Worm (Caenorhabditis elegans) whole organism, young adult: ENCODE data around the gene T01G5.8.

Experiments
- B0261.1 ChIP-seq: sonication (generic microtip); optimal IDR thresholded peaks from 2 replicates; lab custom pipeline; 2016; ENCODE audit warnings: mild to moderate bottlenecking, missing genetic modification characterization, moderate library complexity, missing compliant biosample characterization
- D2030.7 ChIP-seq: fragments of 200-800 bp; sonication (Bioruptor generic); IDR thresholded peaks from 2 replicates; pipeline ENCODE4 v1.3.6; 2022; ENCODE audit warnings: missing genetic modification reagents, missing genetic modification characterization, missing compliant biosample characterization
- F22D6.2 ChIP-seq: sonication (generic microtip); optimal IDR thresholded peaks from 2 replicates; lab custom pipeline; 2016; ENCODE audit warnings: mild to moderate bottlenecking, missing genetic modification characterization, missing compliant biosample characterization
- F23B12.7 ChIP-seq: sonication (generic microtip); optimal IDR thresholded peaks from 2 replicates; lab custom pipeline; 2017; ENCODE audit warnings: missing genetic modification characterization, mild to moderate bottlenecking, missing compliant biosample characterization, antibody characterized with exemption, moderate library complexity; ENCODE audit not compliant: insufficient read depth
- F52B5.7 ChIP-seq: sonication (generic microtip); optimal IDR thresholded peaks from 2 replicates; lab custom pipeline; 2016; ENCODE audit warnings: mild to moderate bottlenecking, missing genetic modification characterization, missing compliant biosample characterization
- T26A5.8 ChIP-seq: sonication (generic microtip); optimal IDR thresholded peaks from 2 replicates; lab custom pipeline; 2016; ENCODE audit warnings: missing genetic modification characterization, missing compliant biosample characterization
- Y79H2A.3 ChIP-seq: fragments of 200-800 bp; sonication (Bioruptor generic); conservative IDR thresholded peaks from 2 replicates; pipeline ENCODE4 v1.3.6; 2022; ENCODE audit warnings: missing genetic modification reagents, missing genetic modification characterization, missing compliant biosample characterization
- Y95B8A.8 ChIP-seq: fragments of 200-800 bp; sonication (Bioruptor generic); IDR thresholded peaks from 2 replicates; pipeline ENCODE4 v1.3.6; 2022; ENCODE audit warnings: missing genetic modification reagents, missing genetic modification characterization, missing compliant biosample characterization
- ZK185.1 ChIP-seq: sonication (generic microtip); optimal IDR thresholded peaks from 2 replicates; lab custom pipeline; 2016; ENCODE audit warnings: mild to moderate bottlenecking, missing genetic modification characterization, missing compliant biosample characterization; ENCODE audit not compliant: poor library complexity, severe bottlenecking
- akir-1 ChIP-seq: fragments of 200-800 bp; sonication (Bioruptor generic); optimal IDR thresholded peaks from 2 replicates; lab custom pipeline; 2018; ENCODE audit warnings: mild to moderate bottlenecking, missing genetic modification characterization, moderate library complexity, missing compliant biosample characterization
- aptf-2 ChIP-seq: fragments of 200-800 bp; sonication (Bioruptor generic); conservative IDR thresholded peaks from 2 replicates; pipeline ENCODE4 v1.3.6; 2022; ENCODE audit warnings: missing genetic modification reagents, missing genetic modification characterization, missing compliant biosample characterization
- atf-7 ChIP-seq: sonication (generic microtip); optimal IDR thresholded peaks from 2 replicates; lab custom pipeline; 2017; ENCODE audit warnings: mild to moderate bottlenecking, missing genetic modification characterization, missing compliant biosample characterization
- attf-5 ChIP-seq: fragments of 200-800 bp; sonication (Bioruptor generic); optimal IDR thresholded peaks from 2 replicates; lab custom pipeline; 2018; ENCODE audit warnings: mild to moderate bottlenecking, missing genetic modification characterization, missing compliant biosample characterization
- attf-6 ChIP-seq: fragments of 200-800 bp; sonication (Bioruptor generic); IDR thresholded peaks from 2 replicates; pipeline ENCODE4 v1.3.6; 2022; ENCODE audit warnings: missing genetic modification reagents, missing genetic modification characterization, missing compliant biosample characterization
- cebp-1 ChIP-seq, 2 experiments: fragments of 200-800 bp in 1 of 2; sonication (Bioruptor generic) in 1 of 2; sonication (generic microtip) in 1 of 2; IDR thresholded peaks in 1 of 2; optimal IDR thresholded peaks in 1 of 2; 2 replicates each; pipeline versions ENCODE4 v1.3.6 to Lab custom; 2017 to 2022; ENCODE audit warnings: missing compliant biosample characterization in 2 of 2, missing genetic modification characterization in 2 of 2, mild to moderate bottlenecking in 1 of 2, missing genetic modification reagents in 1 of 2, moderate library complexity in 1 of 2
- ceh-100 ChIP-seq: fragments of 200-800 bp; sonication (Bioruptor generic); IDR thresholded peaks from 2 replicates; pipeline ENCODE4 v1.3.6; 2022; ENCODE audit warnings: missing genetic modification reagents, missing genetic modification characterization, missing compliant biosample characterization
- chd-7 ChIP-seq: sonication (generic microtip); optimal IDR thresholded peaks from 2 replicates; lab custom pipeline; 2016; ENCODE audit warnings: mild to moderate bottlenecking, missing genetic modification characterization, moderate library complexity, missing compliant biosample characterization
- die-1 ChIP-seq: sonication (generic microtip); optimal IDR thresholded peaks from 2 replicates; lab custom pipeline; 2016; ENCODE audit warnings: missing genotype, mild to moderate bottlenecking, missing genetic modification characterization, missing compliant biosample characterization
- dox-1 ChIP-seq: fragments of 200-800 bp; sonication (Bioruptor generic); IDR thresholded peaks from 2 replicates; pipeline ENCODE4 v1.3.6; 2022; ENCODE audit warnings: missing genetic modification reagents, missing genetic modification characterization, missing compliant biosample characterization
- gei-17 ChIP-seq: fragments of 200-800 bp; sonication (Bioruptor generic); optimal IDR thresholded peaks from 2 replicates; lab custom pipeline; 2018; ENCODE audit warnings: mild to moderate bottlenecking, missing genetic modification characterization, missing compliant biosample characterization
- him-1 ChIP-seq: sonication (generic microtip); optimal IDR thresholded peaks from 2 replicates; lab custom pipeline; 2016; ENCODE audit warnings: missing genotype, missing genetic modification reagents, missing genetic modification characterization, missing compliant biosample characterization
- hlh-12 ChIP-seq: sonication (generic microtip); optimal IDR thresholded peaks from 2 replicates; lab custom pipeline; 2016; ENCODE audit warnings: missing genetic modification characterization, missing compliant biosample characterization
- hmg-1.2 ChIP-seq: fragments of 200-800 bp; sonication (Bioruptor generic); IDR thresholded peaks from 2 replicates; pipeline ENCODE4 v1.3.6; 2022; ENCODE audit warnings: missing genetic modification reagents, missing genetic modification characterization, missing compliant biosample characterization
- lin-26 ChIP-seq: fragments of 200-800 bp; sonication (Bioruptor generic); IDR thresholded peaks from 2 replicates; pipeline ENCODE4 v1.3.6; 2022; ENCODE audit warnings: missing genetic modification reagents, missing genetic modification characterization, missing compliant biosample characterization
- lsy-27 ChIP-seq: sonication (generic microtip); optimal IDR thresholded peaks from 2 replicates; lab custom pipeline; 2017; ENCODE audit warnings: missing genetic modification characterization, mild to moderate bottlenecking, missing compliant biosample characterization, antibody characterized with exemption, missing genotype, borderline replicate concordance; ENCODE audit not compliant: insufficient read depth
- madf-6 ChIP-seq: fragments of 200-800 bp; sonication (Bioruptor generic); IDR thresholded peaks from 2 replicates; pipeline ENCODE4 v1.3.6; 2022; ENCODE audit warnings: missing genetic modification reagents, missing genetic modification characterization, missing compliant biosample characterization
- nhr-80 ChIP-seq: sonication (generic microtip); optimal IDR thresholded peaks from 2 replicates; lab custom pipeline; 2016; ENCODE audit warnings: missing genetic modification characterization, missing compliant biosample characterization
- nhr-90 ChIP-seq: sonication (generic microtip); optimal IDR thresholded peaks from 2 replicates; lab custom pipeline; 2016; ENCODE audit warnings: missing genotype, mild to moderate bottlenecking, missing genetic modification characterization, missing compliant biosample characterization
- pbrm-1 ChIP-seq: fragments of 200-800 bp; sonication (Bioruptor generic); IDR thresholded peaks from 2 replicates; pipeline ENCODE4 v1.3.6; 2022; ENCODE audit warnings: missing genetic modification reagents, missing genetic modification characterization, missing compliant biosample characterization
- rpc-1 ChIP-seq, 2 experiments: fragments of 150-350 bp in 1 of 2; sonication (generic microtip) in 1 of 2; optimal IDR thresholded peaks; 2 replicates each; lab custom pipeline; 2014 to 2018; ENCODE audit warnings: missing biosample characterization in 1 of 2, missing genetic modification characterization in 1 of 2, missing genetic modification reagents in 1 of 2, missing genotype in 1 of 2
- sdz-38 ChIP-seq: sonication (generic microtip); optimal IDR thresholded peaks from 2 replicates; lab custom pipeline; 2016; ENCODE audit warnings: missing genotype, missing genetic modification characterization, missing compliant biosample characterization
- snpc-1.1 ChIP-seq: sonication (generic microtip); optimal IDR thresholded peaks from 2 replicates; lab custom pipeline; 2017; ENCODE audit warnings: missing genetic modification characterization, mild to moderate bottlenecking, missing compliant biosample characterization, antibody characterized with exemption, moderate library complexity, missing genotype, missing genetic modification reagents; ENCODE audit not compliant: insufficient read depth
- tbp1 ChIP-seq: fragments of 200-800 bp; sonication (Bioruptor generic); optimal IDR thresholded peaks from 2 replicates; lab custom pipeline; 2018; ENCODE audit warnings: mild to moderate bottlenecking, missing genetic modification characterization, missing compliant biosample characterization
- unc-130 ChIP-seq: sonication (generic microtip); optimal IDR thresholded peaks from 2 replicates; lab custom pipeline; 2016; ENCODE audit warnings: missing genetic modification reagents, missing genetic modification characterization, missing compliant biosample characterization
- ztf-18 ChIP-seq: sonication (generic microtip); optimal IDR thresholded peaks from 2 replicates; lab custom pipeline; 2016; ENCODE audit warnings: missing genotype, mild to moderate bottlenecking, missing genetic modification characterization, missing compliant biosample characterization
- ztf-28 ChIP-seq: fragments of 200-800 bp; sonication (Bioruptor generic); IDR thresholded peaks from 2 replicates; pipeline ENCODE4 v1.3.6; 2022; ENCODE audit warnings: missing genetic modification reagents, missing genetic modification characterization, missing compliant biosample characterization

The T01G5.8 gene

DNA sequence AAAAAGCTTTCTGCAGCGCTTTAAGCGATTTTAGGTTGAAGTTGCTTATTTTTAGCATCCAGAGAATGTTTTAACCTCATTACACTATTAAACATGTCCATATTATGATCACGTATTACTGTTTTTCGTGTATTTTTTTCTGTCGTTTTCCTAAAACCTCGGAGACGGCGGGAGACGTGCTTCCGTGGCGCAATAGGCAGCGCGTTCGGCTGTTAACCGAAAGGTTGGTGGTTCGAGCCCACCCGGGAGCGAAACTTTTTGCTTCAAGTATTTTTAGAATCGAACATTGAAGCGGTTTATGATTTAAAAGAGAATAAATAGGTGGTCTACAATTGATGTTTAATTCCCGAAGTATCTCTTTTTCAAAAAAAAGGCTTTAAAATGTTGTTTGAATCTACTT lies 40.4 kb downstream of the T01G5.8 start:
- TF ChIP-seq B0261.1 (tag; lab: Kevin White, UChicago) (peak; percentile 78), snpc-1.1 (peak; percentile 17), atf-7 (tag; lab: Kevin White, UChicago) (no peak), cebp-1 (GFP tag; IDR thresholded peaks at IDR 0.05; lab: Robert Waterston, UW) (no peak), cebp-1 (tag; optimal IDR thresholded peaks at IDR 0.05; lab: Kevin White, UChicago) (no peak), Y79H2A.3 (GFP tag; lab: Robert Waterston, UW) (no peak), tbp1 (GFP tag; lab: Kevin White, UChicago) (peak; percentile 87), ZK185.1 (tag; lab: Kevin White, UChicago) (no peak), dox-1 (no peak), unc-130 (GFP tag; lab: Kevin White, UChicago) (no peak), F23B12.7 (tag; lab: Kevin White, UChicago) (peak; percentile 77), ztf-18 (tag; lab: Kevin White, UChicago) (no peak), rpc-1 (optimal IDR thresholded peaks at IDR 0.05; lab: Kevin White, UChicago) (peak; percentile 55), rpc-1 (tag; optimal IDR thresholded peaks at IDR 0.05; lab: Kevin White, UChicago) (peak; percentile 79), nhr-90 (tag; lab: Kevin White, UChicago) (peak; percentile 17), die-1 (tag; lab: Kevin White, UChicago) (peak; percentile 41), hmg-1.2 (GFP tag; lab: Robert Waterston, UW) (peak; percentile 62; the same call in 1 of the 2 replicates), ceh-100 (GFP tag; lab: Robert Waterston, UW) (peak; percentile 25; the same call in 1 of the 2 replicates), gei-17 (no peak), him-1 (tag; lab: Kevin White, UChicago) (peak; percentile 78), D2030.7 (peak; percentile 75), lsy-27 (tag; lab: Kevin White, UChicago) (peak; percentile 2), attf-5 (GFP tag; lab: Kevin White, UChicago) (peak; percentile 38), akir-1 (GFP tag; lab: Kevin White, UChicago) (no peak), pbrm-1 (GFP tag; lab: Robert Waterston, UW) (peak; percentile 68; the same call in 1 of the 2 replicates), ztf-28 (0 out of 2 replicates have a peak, but pooled peaks have one; percentile 53)
- TF ChIP-seq, all 124 proteins: peak for 15

DNA sequence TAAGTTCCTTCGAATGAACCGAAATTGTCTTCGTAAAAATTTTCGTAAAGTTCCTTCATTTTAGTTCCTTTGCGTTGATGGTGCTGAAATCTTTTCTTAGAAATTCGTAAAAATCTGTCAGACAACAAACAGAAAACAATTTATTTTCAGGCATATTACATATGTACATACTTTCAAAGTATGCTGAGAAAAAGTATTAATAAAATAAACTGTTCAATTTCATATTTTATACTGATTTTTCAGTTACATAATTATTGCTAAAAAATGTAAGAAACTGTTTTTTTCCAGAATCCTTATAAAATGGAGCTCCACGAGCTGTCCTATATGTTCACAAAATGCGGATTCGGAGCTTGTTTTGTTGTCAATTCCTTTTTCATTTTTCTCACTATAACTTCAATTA lies 42.6 kb downstream of the T01G5.8 start, which contains the start of gene str-45:
Gene str-45, plus strand, starts transcription at position 301 of the 400 bp plus-strand sequence.
- no peak for TF ChIP-seq madf-6

DNA sequence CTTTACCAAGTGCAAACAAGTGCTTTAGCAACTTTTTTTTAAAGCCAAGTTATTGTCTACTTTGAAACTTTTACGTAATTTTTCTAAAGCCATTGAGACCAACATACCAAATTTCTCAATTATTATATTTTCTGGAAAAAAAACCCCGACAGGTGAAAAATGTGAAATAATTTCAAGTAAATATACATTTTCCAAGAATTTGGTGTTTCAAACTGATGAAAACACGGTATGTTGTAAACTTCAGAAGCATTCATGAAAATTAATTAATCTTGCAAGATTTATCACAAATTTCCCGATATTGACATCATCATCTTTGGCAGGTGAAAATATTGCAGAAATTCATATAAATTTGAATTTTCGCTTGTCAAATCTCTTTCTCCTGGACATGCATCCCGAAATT lies 46.6 kb downstream of the T01G5.8 start, which contains the start of gene srz-11:
Gene srz-11, plus strand, starts transcription at position 386 of the 400 bp plus-strand sequence.
- TF ChIP-seq T26A5.8 (tag; lab: Kevin White, UChicago) (no peak), rpc-1 (optimal IDR thresholded peaks at IDR 0.05; lab: Kevin White, UChicago) (no peak), rpc-1 (tag; optimal IDR thresholded peaks at IDR 0.05; lab: Kevin White, UChicago) (no peak), nhr-80 (no peak), Y95B8A.8 (GFP tag; lab: Robert Waterston, UW) (no peak), F52B5.7 (tag; lab: Kevin White, UChicago) (no peak), attf-6 (no peak), hlh-12 (no peak), chd-7 (tag; lab: Kevin White, UChicago) (no peak), hmg-1.2 (GFP tag; lab: Robert Waterston, UW) (no peak), sdz-38 (no peak), lin-26 (GFP tag; lab: Robert Waterston, UW) (no peak), aptf-2 (no peak), F22D6.2 (tag; lab: Kevin White, UChicago) (no peak)
